Worm (Caenorhabditis elegans): ENCODE data around the gene atln-1.
A peak's percentile ranks its signal among the peaks of the same experiment; 100 is the strongest.

atln-1 gene

ce11 chrIV:2775992-2776630 lies 12.4 kb upstream of the atln-1 start:
- TF ChIP-seq tbx-2 (tag; optimal IDR thresholded peaks at IDR 0.05) (peak; percentile 2), rnt-1 (tag; optimal IDR thresholded peaks at IDR 0.05) (peak; percentile 61), ref-2 (tag; optimal IDR thresholded peaks at IDR 0.05) (no peak), dmd-4 (tag; optimal IDR thresholded peaks at IDR 0.05; ENCODE audit: borderline replicate concordance) (no peak), T23F11.4 (GFP tag; optimal IDR thresholded peaks at IDR 0.05) (no peak), ceh-45 (GFP tag; IDR thresholded peaks at IDR 0.05) (no peak), C38D4.7 (GFP tag; optimal IDR thresholded peaks at IDR 0.05) (no peak), hlh-30 (tag; optimal IDR thresholded peaks at IDR 0.05; ENCODE audit: insufficient read depth) (peak; percentile 72), ceh-31 (tag; optimal IDR thresholded peaks at IDR 0.05) (peak; percentile 58), ceh-14 (tag; optimal IDR thresholded peaks at IDR 0.05) (no peak), npax-4 (tag; optimal IDR thresholded peaks at IDR 0.05) (no peak), ceh-34 (tag; optimal IDR thresholded peaks at IDR 0.05) (peak; percentile 33), sdc-2 (tag; optimal IDR thresholded peaks at IDR 0.05) (no peak), ceh-22 (tag; optimal IDR thresholded peaks at IDR 0.05) (no peak), che-1 (tag; optimal IDR thresholded peaks at IDR 0.05) (no peak), unc-86 (tag; optimal IDR thresholded peaks at IDR 0.05) (no peak), ceh-48 (tag; optimal IDR thresholded peaks at IDR 0.05) (no peak), dve-1 (tag; optimal IDR thresholded peaks at IDR 0.05) (no peak), pax-1 (tag; optimal IDR thresholded peaks at IDR 0.05) (no peak), mec-3 (tag; optimal IDR thresholded peaks at IDR 0.05; ENCODE audit: borderline replicate concordance) (no peak), unc-55 (GFP tag; optimal IDR thresholded peaks at IDR 0.05) (peak; percentile 6), ceh-2 (tag; optimal IDR thresholded peaks at IDR 0.05) (no peak), nfya-1 (tag; optimal IDR thresholded peaks at IDR 0.05) (peak; percentile 31), sox-4 (tag; optimal IDR thresholded peaks at IDR 0.05) (peak; percentile 14), tbx-7 (tag; optimal IDR thresholded peaks at IDR 0.05) (no peak), pag-3 (tag; optimal IDR thresholded peaks at IDR 0.05; ENCODE audit: borderline replicate concordance) (no peak), hlh-8 (tag; optimal IDR thresholded peaks at IDR 0.05) (peak; percentile 2), pat-9 (tag; optimal IDR thresholded peaks at IDR 0.05) (no peak), lim-6 (tag; optimal IDR thresholded peaks at IDR 0.05) (no peak), gmeb-2 (tag; optimal IDR thresholded peaks at IDR 0.05) (no peak), elt-2 (tag; optimal IDR thresholded peaks at IDR 0.05) (no peak), ceh-24 (tag; optimal IDR thresholded peaks at IDR 0.05) (no peak), ztf-16 (tag; optimal IDR thresholded peaks at IDR 0.05) (no peak), ceh-18 (tag; optimal IDR thresholded peaks at IDR 0.05) (peak; percentile 57), nhr-232 (tag; optimal IDR thresholded peaks at IDR 0.05) (no peak), C08G9.2 (tag; optimal IDR thresholded peaks at IDR 0.05) (no peak), pqm-1 (tag; optimal IDR thresholded peaks at IDR 0.05) (no peak), zip-5 (tag; optimal IDR thresholded peaks at IDR 0.05) (no peak), ceh-30 (tag; optimal IDR thresholded peaks at IDR 0.05) (no peak), K09A11.1 (tag; optimal IDR thresholded peaks at IDR 0.05; ENCODE audit: insufficient read depth) (no peak), hlh-15 (tag; optimal IDR thresholded peaks at IDR 0.05) (no peak), ceh-19 (GFP tag; optimal IDR thresholded peaks at IDR 0.05) (peak; percentile 32)

ce11 chrIV:2776733-2777132 lies 11.8 kb upstream of the atln-1 start:
- TF ChIP-seq che-1 (tag; optimal IDR thresholded peaks at IDR 0.05) (no peak), unc-86 (tag; optimal IDR thresholded peaks at IDR 0.05) (no peak), eyg-1 (tag; optimal IDR thresholded peaks at IDR 0.05) (no peak), dmd-4 (tag; optimal IDR thresholded peaks at IDR 0.05; ENCODE audit: borderline replicate concordance) (no peak), T23F11.4 (GFP tag; optimal IDR thresholded peaks at IDR 0.05) (no peak), zip-5 (tag; optimal IDR thresholded peaks at IDR 0.05) (no peak)
